Fruit fly (Drosophila melanogaster) S2 (cell line): ENCODE data around the gene Rpn9.

Source experiments
- CG8478 ChIP-seq: fragments of >200 bp; optimal IDR thresholded peaks from 2 replicates; lab custom pipeline; 2018
- CTCF ChIP-seq, 2 experiments: fragments of >200 bp; optimal IDR thresholded peaks; 2 replicates each; lab custom pipeline; 2018

- TF ChIP-seq CG8478 (no peak), CTCF (optimal IDR thresholded peaks at IDR 0.05; lab: Kevin White, UChicago) (no peak)
Measured at dm6 chr3R:23763622-23764273, 30.5 kb upstream of the Rpn9 start, which contains the start of gene Lsd-1.
